Worm (Caenorhabditis elegans) whole organism, L2 larva: ENCODE measurements around the gene lgc-24.

ENCODE experiments used
- C34F6.9 ChIP-seq: fragments of 150-350 bp; optimal IDR thresholded peaks from 2 replicates; lab custom pipeline; 2014; ENCODE audit warnings: missing biosample characterization, missing genetic modification characterization
- R02D3.7 ChIP-seq: fragments of 150-350 bp; optimal IDR thresholded peaks from 2 replicates; lab custom pipeline; 2014; ENCODE audit warnings: missing biosample characterization, missing genetic modification characterization
- ZK546.5 ChIP-seq: sonication (generic microtip); optimal IDR thresholded peaks from 2 replicates; lab custom pipeline; 2017; ENCODE audit warnings: missing biosample characterization, missing genetic modification characterization
- alr-1 ChIP-seq: fragments of 150-350 bp; optimal IDR thresholded peaks from 2 replicates; lab custom pipeline; 2014; ENCODE audit warnings: missing biosample characterization, missing genetic modification characterization
- aly-2 ChIP-seq: fragments of 150-350 bp; optimal IDR thresholded peaks from 2 replicates; lab custom pipeline; 2014; ENCODE audit warnings: missing biosample characterization, missing genetic modification characterization
- blmp-1 ChIP-seq: sonication (generic microtip); optimal IDR thresholded peaks from 2 replicates; lab custom pipeline; 2017; ENCODE audit warnings: missing genetic modification characterization, mild to moderate bottlenecking, missing compliant biosample characterization, antibody characterized with exemption, moderate library complexity; ENCODE audit not compliant: insufficient read depth
- crh-2 ChIP-seq: sonication (generic microtip); optimal IDR thresholded peaks from 2 replicates; lab custom pipeline; 2017; ENCODE audit warnings: missing biosample characterization, missing genetic modification characterization
- dmd-4 ChIP-seq: sonication (generic microtip); optimal IDR thresholded peaks from 2 replicates; lab custom pipeline; 2017; ENCODE audit warnings: missing biosample characterization, missing genetic modification characterization
- egl-27 ChIP-seq: sonication (generic microtip); optimal IDR thresholded peaks from 3 replicates; lab custom pipeline; 2017; ENCODE audit warnings: missing biosample characterization, missing genetic modification reagents, missing genetic modification characterization
- elt-1 ChIP-seq: fragments of 150-350 bp; optimal IDR thresholded peaks from 2 replicates; lab custom pipeline; 2014; ENCODE audit warnings: missing biosample characterization, missing genetic modification characterization
- elt-3 ChIP-seq: sonication (generic microtip); optimal IDR thresholded peaks from 2 replicates; lab custom pipeline; 2017; ENCODE audit warnings: missing biosample characterization, missing genetic modification characterization
- fos-1 ChIP-seq: fragments of 150-350 bp; optimal IDR thresholded peaks from 2 replicates; lab custom pipeline; 2014; ENCODE audit warnings: missing biosample characterization, missing genetic modification characterization
- lsy-2 ChIP-seq, 2 experiments: fragments of 150-350 bp in 1 of 2; sonication (generic microtip) in 1 of 2; optimal IDR thresholded peaks; 2 replicates each; lab custom pipeline; 2014 to 2017; ENCODE audit warnings: missing biosample characterization in 2 of 2, missing genetic modification characterization in 2 of 2
- nhr-11 ChIP-seq: fragments of 150-350 bp; optimal IDR thresholded peaks from 2 replicates; lab custom pipeline; 2014; ENCODE audit warnings: missing biosample characterization, missing genetic modification characterization
- nhr-12 ChIP-seq: fragments of 150-350 bp; optimal IDR thresholded peaks from 2 replicates; lab custom pipeline; 2014; ENCODE audit warnings: missing biosample characterization, missing genetic modification characterization
- nhr-129 ChIP-seq: fragments of 150-350 bp; optimal IDR thresholded peaks from 2 replicates; lab custom pipeline; 2014; ENCODE audit warnings: missing biosample characterization, missing genetic modification characterization
- nhr-23 ChIP-seq: fragments of 150-350 bp; optimal IDR thresholded peaks from 2 replicates; lab custom pipeline; 2014; ENCODE audit warnings: missing biosample characterization, missing genetic modification reagents, missing genetic modification characterization
- nhr-237 ChIP-seq: fragments of 150-350 bp; optimal IDR thresholded peaks from 2 replicates; lab custom pipeline; 2014; ENCODE audit warnings: missing biosample characterization, missing genetic modification characterization
- nhr-6 ChIP-seq: fragments of 150-350 bp; optimal IDR thresholded peaks from 2 replicates; lab custom pipeline; 2014; ENCODE audit warnings: missing biosample characterization, missing genetic modification characterization
- sem-4 ChIP-seq: fragments of 150-350 bp; optimal IDR thresholded peaks from 2 replicates; lab custom pipeline; 2014; ENCODE audit warnings: missing biosample characterization, missing genetic modification reagents, missing genetic modification characterization
- skn-1 ChIP-seq: sonication (generic microtip); optimal IDR thresholded peaks from 2 replicates; lab custom pipeline; 2017; ENCODE audit warnings: missing biosample characterization, missing genetic modification characterization
- snpc-4 ChIP-seq: fragments of 150-350 bp; optimal IDR thresholded peaks from 2 replicates; lab custom pipeline; 2014; ENCODE audit warnings: missing biosample characterization, missing genetic modification characterization
- unc-39 ChIP-seq: fragments of 150-350 bp; optimal IDR thresholded peaks from 2 replicates; lab custom pipeline; 2014; ENCODE audit warnings: missing biosample characterization, missing genetic modification characterization
- unc-55 ChIP-seq: fragments of 150-350 bp; sonication (generic microtip); optimal IDR thresholded peaks from 3 replicates; lab custom pipeline; 2014; ENCODE audit warnings: missing biosample characterization, missing genetic modification reagents, missing genetic modification characterization
- unc-62 ChIP-seq: fragments of 150-350 bp; optimal IDR thresholded peaks from 2 replicates; lab custom pipeline; 2014; ENCODE audit warnings: missing biosample characterization, missing genetic modification reagents, missing genetic modification characterization
- zag-1 ChIP-seq: fragments of 150-350 bp; optimal IDR thresholded peaks from 2 replicates; lab custom pipeline; 2014; ENCODE audit warnings: missing biosample characterization, missing genetic modification characterization
- ztf-1 ChIP-seq: fragments of 200-800 bp; sonication (Bioruptor generic); conservative IDR thresholded peaks from 2 replicates; pipeline ENCODE4 v1.3.6; 2022; ENCODE audit warnings: missing genetic modification characterization, missing compliant biosample characterization
- ztf-11 ChIP-seq: sonication (generic microtip); optimal IDR thresholded peaks from 2 replicates; lab custom pipeline; 2017; ENCODE audit warnings: missing biosample characterization, missing genetic modification characterization

Gene lgc-24

ce11 chrX:12081250-12081649 lies 12.9 kb downstream of the lgc-24 start:
- TF ChIP-seq egl-27 (tag; lab: Kevin White, UChicago) (no peak), snpc-4 (tag; lab: Kevin White, UChicago) (no peak), zag-1 (tag; lab: Kevin White, UChicago) (no peak), alr-1 (no peak), R02D3.7 (no peak)

DNA sequence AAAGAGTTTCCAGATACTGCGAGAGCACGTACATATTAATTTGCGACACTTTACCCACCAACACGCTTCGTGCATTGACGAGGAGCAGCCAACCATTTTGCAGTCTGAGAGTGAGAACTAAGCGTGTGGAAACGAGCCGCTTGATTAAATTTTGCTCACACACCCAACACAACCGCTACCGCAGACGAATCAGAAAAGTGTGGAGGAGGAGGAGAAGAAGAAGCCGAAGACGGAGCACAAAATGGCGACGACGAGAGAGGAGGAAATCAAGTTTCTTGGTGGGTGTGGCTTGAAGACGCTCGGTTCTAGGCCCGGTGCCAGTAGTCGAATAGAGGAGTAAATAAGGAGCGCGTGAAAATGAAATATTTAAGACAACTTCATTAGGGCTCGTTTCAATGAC lies 14.5 kb downstream of the lgc-24 start:
- peak; percentile 15 for TF ChIP-seq sem-4 (tag; lab: Kevin White, UChicago)
- peak; percentile 12 for TF ChIP-seq unc-55 (GFP tag; lab: Kevin White, UChicago)
- no peak for TF ChIP-seq ZK546.5 (tag; lab: Kevin White, UChicago)
- no peak for TF ChIP-seq nhr-129 (tag; lab: Kevin White, UChicago)

DNA sequence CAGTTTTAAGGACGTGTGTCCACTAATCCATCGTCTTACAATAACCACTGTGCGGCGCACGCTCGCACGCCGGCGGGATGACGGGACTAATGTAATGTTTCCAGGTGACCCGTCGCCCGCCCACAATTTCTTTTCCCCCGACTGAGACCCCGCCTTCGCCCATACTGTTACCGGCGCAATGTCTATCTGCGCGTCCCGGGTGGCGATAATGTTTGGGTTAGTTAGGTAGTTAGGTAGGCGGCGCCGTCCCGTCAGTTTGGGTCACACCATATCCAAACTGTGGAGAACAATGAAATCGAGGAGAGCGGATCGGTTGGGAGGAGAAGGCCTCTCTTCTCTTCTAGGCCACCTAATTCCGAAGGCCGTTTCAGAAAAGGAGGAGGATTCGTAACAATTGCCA lies 17.9 kb downstream of the lgc-24 start:
- TF ChIP-seq unc-39 (no peak), snpc-4 (tag; lab: Kevin White, UChicago) (no peak)
- TF ChIP-seq, all 48 proteins: peak for 0

- TF ChIP-seq dmd-4 (tag; lab: Kevin White, UChicago): no peak
Measured at ce11 chrX:12092621-12093020, 24.3 kb downstream of the lgc-24 start.

DNA sequence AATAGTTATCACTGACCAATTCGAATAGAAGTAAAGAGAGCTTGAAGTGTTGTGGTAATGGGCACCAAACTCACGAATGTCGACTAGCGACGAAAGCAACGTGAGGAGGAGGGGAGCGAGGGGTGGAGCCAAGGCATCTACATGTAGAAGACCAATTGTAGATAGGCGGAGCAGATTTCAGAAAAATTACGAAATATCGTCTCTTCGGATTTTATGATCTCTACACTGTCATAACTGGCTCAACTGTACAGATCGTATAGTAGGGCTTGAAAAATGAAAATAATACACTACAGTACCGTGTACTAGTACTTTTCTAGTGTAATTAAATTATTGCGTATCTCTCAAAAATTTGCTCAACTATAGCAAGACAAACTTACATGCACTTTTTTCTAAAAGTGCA lies 24.7 kb downstream of the lgc-24 start, which contains the start of gene W03G11.4:
Gene W03G11.4 (minus strand): TSS at position 101 of the 400 bp plus-strand sequence.
- TF ChIP-seq nhr-6 (tag; lab: Kevin White, UChicago): no peak
- TF ChIP-seq ztf-1 (GFP tag; lab: Robert Waterston, UW): no peak
- TF ChIP-seq sem-4 (tag; lab: Kevin White, UChicago): no peak
- TF ChIP-seq aly-2 (tag; lab: Kevin White, UChicago): no peak
- no peak for TF ChIP-seq unc-39
- TF ChIP-seq nhr-12 (tag; lab: Kevin White, UChicago): no peak
- no peak for TF ChIP-seq zag-1 (tag; lab: Kevin White, UChicago)
- no peak for TF ChIP-seq crh-2 (tag; lab: Kevin White, UChicago)
- TF ChIP-seq nhr-237 (tag; lab: Kevin White, UChicago): no peak
- no peak for TF ChIP-seq ztf-11 (tag; lab: Kevin White, UChicago)
- no peak for TF ChIP-seq alr-1
- TF ChIP-seq elt-3 (tag; lab: Kevin White, UChicago): no peak
- TF ChIP-seq lsy-2 (tag; optimal IDR thresholded peaks at IDR 0.05; lab: Kevin White, UChicago): no peak
- no peak for TF ChIP-seq nhr-11 (tag; lab: Kevin White, UChicago)
- TF ChIP-seq blmp-1 (tag; lab: Kevin White, UChicago): no peak
- no peak for TF ChIP-seq fos-1 (tag; lab: Kevin White, UChicago)
- TF ChIP-seq nhr-23 (tag; lab: Kevin White, UChicago): no peak
- no peak for TF ChIP-seq skn-1
- TF ChIP-seq, all 48 proteins: peak for 0

DNA sequence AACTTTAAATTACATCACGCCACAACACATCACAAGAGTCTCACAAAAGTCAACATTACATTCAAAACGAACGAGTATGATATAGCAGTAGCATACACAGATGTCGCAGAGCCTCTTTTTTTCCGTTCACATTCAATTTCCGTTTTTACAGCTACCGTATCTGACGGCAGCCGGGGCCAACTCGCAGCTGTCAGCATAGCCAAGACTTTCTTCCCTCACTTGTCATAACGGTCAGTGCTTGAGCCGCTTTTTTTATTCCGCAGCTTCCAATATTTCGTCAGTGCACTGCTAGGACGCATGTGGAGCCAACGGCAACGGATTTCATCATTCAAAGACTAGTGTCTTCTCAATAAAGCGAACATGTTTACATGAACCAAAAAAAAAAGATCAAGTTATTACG lies 25.6 kb downstream of the lgc-24 start:
- no peak for TF ChIP-seq nhr-237 (tag; lab: Kevin White, UChicago)
- TF ChIP-seq unc-55 (GFP tag; lab: Kevin White, UChicago): peak; percentile 21
- TF ChIP-seq, all 48 proteins: peak for 1

ce11 chrX:12095200-12095599 lies 26.9 kb downstream of the lgc-24 start:
- TF ChIP-seq fos-1 (tag; lab: Kevin White, UChicago): no peak
- no peak for TF ChIP-seq unc-62
- no peak for TF ChIP-seq elt-1 (tag; lab: Kevin White, UChicago)
- no peak for TF ChIP-seq unc-39
- TF ChIP-seq nhr-6 (tag; lab: Kevin White, UChicago): no peak
- TF ChIP-seq ztf-11 (tag; lab: Kevin White, UChicago): no peak
- no peak for TF ChIP-seq ztf-1 (GFP tag; lab: Robert Waterston, UW)
- no peak for TF ChIP-seq nhr-237 (tag; lab: Kevin White, UChicago)
- no peak for TF ChIP-seq egl-27 (tag; lab: Kevin White, UChicago)
- no peak for TF ChIP-seq aly-2 (tag; lab: Kevin White, UChicago)
- no peak for TF ChIP-seq C34F6.9
- TF ChIP-seq blmp-1 (tag; lab: Kevin White, UChicago): no peak
